Worm (Caenorhabditis elegans): Measurements from ENCODE around the gene F55B11.7.

The F55B11.7 gene

ce11 chrIV:14413386-14413785, 8.5 kb downstream of the F55B11.7 start:
- TF ChIP-seq hlh-1 (tag; optimal IDR thresholded peaks at IDR 0.05) (no peak), blmp-1 (tag; optimal IDR thresholded peaks at IDR 0.05) (no peak), ztf-11 (tag; optimal IDR thresholded peaks at IDR 0.05) (no peak), ceh-39 (tag; optimal IDR thresholded peaks at IDR 0.05) (no peak), nhr-237 (tag; optimal IDR thresholded peaks at IDR 0.05) (no peak), ham-2 (GFP tag; optimal IDR thresholded peaks at IDR 0.05) (no peak), nhr-12 (tag; optimal IDR thresholded peaks at IDR 0.05) (no peak), unc-120 (tag; optimal IDR thresholded peaks at IDR 0.05; ENCODE audit: poor library complexity, severe bottlenecking) (no peak), snpc-4 (tag; optimal IDR thresholded peaks at IDR 0.05) (no peak), M03D4.4 (tag; optimal IDR thresholded peaks at IDR 0.05) (no peak), ces-1 (GFP tag; optimal IDR thresholded peaks at IDR 0.05) (no peak), drap-1 (GFP tag; optimal IDR thresholded peaks at IDR 0.05) (no peak)

- no peak for TF ChIP-seq elt-3 (tag; optimal IDR thresholded peaks at IDR 0.05)
Measured at ce11 chrIV:14412655-14413054, 9.2 kb downstream of the F55B11.7 start, which contains the start of gene xdh-1. xdh-1 (minus strand) TSS chrIV:14412894.

DNA sequence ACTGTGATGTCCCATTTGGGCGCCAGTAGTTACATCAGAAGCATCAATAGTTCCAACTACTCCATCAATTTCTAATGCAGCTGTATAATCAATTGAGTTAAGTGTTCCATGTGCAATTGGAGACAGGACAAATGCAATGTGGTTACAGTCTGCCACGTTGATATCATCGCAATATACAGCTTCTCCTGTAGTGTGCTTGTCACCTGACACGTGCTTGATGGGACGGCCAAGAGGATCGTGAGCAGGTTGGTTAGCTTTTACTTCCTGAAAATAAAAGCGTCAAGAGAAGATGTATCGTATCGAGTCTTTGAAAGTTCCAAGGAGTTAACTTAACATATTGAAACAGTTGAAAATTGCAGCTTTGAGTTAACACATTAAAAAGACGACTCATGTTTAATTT, 13.3 kb downstream of the F55B11.7 start:
- TF ChIP-seq nhr-12 (tag; optimal IDR thresholded peaks at IDR 0.05) (no peak), bed-3 (GFP tag; optimal IDR thresholded peaks at IDR 0.05) (no peak), mls-2 (tag; optimal IDR thresholded peaks at IDR 0.05) (no peak), nhr-76 (tag; optimal IDR thresholded peaks at IDR 0.05) (no peak), nhr-2 (tag; optimal IDR thresholded peaks at IDR 0.05) (no peak), zip-8 (tag; optimal IDR thresholded peaks at IDR 0.05) (no peak), pha-4 (tag; optimal IDR thresholded peaks at IDR 0.05) (no peak), sptf-1 (tag; optimal IDR thresholded peaks at IDR 0.05) (no peak), mab-5 (tag; optimal IDR thresholded peaks at IDR 0.05) (no peak), elt-3 (tag; optimal IDR thresholded peaks at IDR 0.05) (no peak), unc-120 (tag; optimal IDR thresholded peaks at IDR 0.05; ENCODE audit: poor library complexity, severe bottlenecking) (no peak), sem-2 (GFP tag; optimal IDR thresholded peaks at IDR 0.05) (no peak), ces-1 (GFP tag; optimal IDR thresholded peaks at IDR 0.05) (no peak), ham-2 (GFP tag; optimal IDR thresholded peaks at IDR 0.05) (no peak), lsy-2 (tag; optimal IDR thresholded peaks at IDR 0.05) (no peak)

- TF ChIP-seq unc-62 (GFP tag; optimal IDR thresholded peaks at IDR 0.05) (no peak), nhr-237 (tag; optimal IDR thresholded peaks at IDR 0.05) (no peak), drap-1 (GFP tag; optimal IDR thresholded peaks at IDR 0.05) (no peak), pha-4 (tag; optimal IDR thresholded peaks at IDR 0.05) (no peak), flh-1 (GFP tag; optimal IDR thresholded peaks at IDR 0.05) (no peak), snpc-4 (tag; optimal IDR thresholded peaks at IDR 0.05) (no peak), sem-2 (GFP tag; optimal IDR thresholded peaks at IDR 0.05) (no peak), M03D4.4 (tag; optimal IDR thresholded peaks at IDR 0.05) (no peak)
Measured at ce11 chrIV:14395531-14395930, 26.3 kb downstream of the F55B11.7 start.

- TF ChIP-seq elt-3 (tag; optimal IDR thresholded peaks at IDR 0.05) (no peak), pha-4 (tag; optimal IDR thresholded peaks at IDR 0.05) (no peak), blmp-1 (tag; optimal IDR thresholded peaks at IDR 0.05) (no peak), nhr-12 (tag; optimal IDR thresholded peaks at IDR 0.05) (no peak), mep-1 (tag; optimal IDR thresholded peaks at IDR 0.05) (no peak), mls-2 (tag; optimal IDR thresholded peaks at IDR 0.05) (no peak), ham-2 (GFP tag; optimal IDR thresholded peaks at IDR 0.05) (no peak), lin-32 (GFP tag; optimal IDR thresholded peaks at IDR 0.05) (no peak), lin-13 (tag; optimal IDR thresholded peaks at IDR 0.05) (no peak), unc-39 (tag; optimal IDR thresholded peaks at IDR 0.05) (no peak), ceh-43 (GFP tag; optimal IDR thresholded peaks at IDR 0.05) (no peak), nhr-28 (tag; optimal IDR thresholded peaks at IDR 0.05) (no peak), sptf-1 (tag; optimal IDR thresholded peaks at IDR 0.05) (no peak), tbx-8 (GFP tag; optimal IDR thresholded peaks at IDR 0.05) (no peak), unc-120 (tag; optimal IDR thresholded peaks at IDR 0.05; ENCODE audit: poor library complexity, severe bottlenecking) (no peak), ztf-11 (tag; optimal IDR thresholded peaks at IDR 0.05) (no peak), nhr-237 (tag; optimal IDR thresholded peaks at IDR 0.05) (no peak)
Measured at ce11 chrIV:14394812-14395211, 27.0 kb downstream of the F55B11.7 start.

Data from whole organism, mixed stage, embryonic.